Fruit fly (Drosophila melanogaster) whole organism, pupa: ENCODE results near the gene CG34384.

Experiments
- CG10348 ChIP-seq: fragments of 200-800 bp; sonication (Bioruptor generic); IDR thresholded peaks from 2 replicates; pipeline ENCODE4 v1.3.6; 2022; ENCODE audit warnings: missing biosample characterization, missing genetic modification characterization
- CG13204 ChIP-seq: fragments of 200-800 bp; sonication (Bioruptor generic); optimal IDR thresholded peaks from 2 replicates; lab custom pipeline; 2018; ENCODE audit warnings: missing biosample characterization, mild to moderate bottlenecking, missing genetic modification characterization, moderate library complexity
- CG14655 ChIP-seq: fragments of 200-800 bp; sonication (Bioruptor generic); optimal IDR thresholded peaks from 3 replicates; lab custom pipeline; 2017; ENCODE audit warnings: mild to moderate bottlenecking, missing biosample characterization, missing genetic modification reagents, missing genetic modification characterization
- CG15710 ChIP-seq: fragments of 200-800 bp; sonication (Bioruptor generic); optimal IDR thresholded peaks from 2 replicates; lab custom pipeline; 2018; ENCODE audit warnings: missing biosample characterization, mild to moderate bottlenecking, missing genetic modification characterization, moderate library complexity
- CG17806 ChIP-seq: fragments of 200-800 bp; sonication (Bioruptor generic); optimal IDR thresholded peaks from 2 replicates; lab custom pipeline; 2018; ENCODE audit warnings: missing biosample characterization, mild to moderate bottlenecking, missing genetic modification characterization, moderate library complexity
- CG32121 ChIP-seq: fragments of 200-800 bp; sonication (Bioruptor generic); IDR thresholded peaks from 2 replicates; pipeline ENCODE4 v1.3.6; 2022; ENCODE audit warnings: missing biosample characterization, missing genetic modification characterization
- CG34367 ChIP-seq: fragments of 200-800 bp; sonication (Bioruptor generic); optimal IDR thresholded peaks from 2 replicates; lab custom pipeline; 2018; ENCODE audit warnings: missing biosample characterization, mild to moderate bottlenecking, missing genetic modification characterization
- CG4496 ChIP-seq: fragments of 200-800 bp; sonication (Bioruptor generic); IDR thresholded peaks from 3 replicates; pipeline ENCODE4 v1.3.6; 2022; ENCODE audit warnings: missing biosample characterization, missing genetic modification characterization
- CG8159 ChIP-seq: fragments of 200-800 bp; sonication (Bioruptor generic); optimal IDR thresholded peaks from 3 replicates; lab custom pipeline; 2018; ENCODE audit warnings: missing biosample characterization, mild to moderate bottlenecking, missing genetic modification characterization, moderate library complexity
- CG8301 ChIP-seq: fragments of 200-800 bp; sonication (Bioruptor generic); optimal IDR thresholded peaks from 2 replicates; lab custom pipeline; 2018; ENCODE audit warnings: missing biosample characterization, mild to moderate bottlenecking, missing genetic modification characterization
- D1 ChIP-seq: fragments of 200-800 bp; sonication (Bioruptor generic); optimal IDR thresholded peaks from 2 replicates; lab custom pipeline; 2018; ENCODE audit warnings: missing biosample characterization, mild to moderate bottlenecking, missing genetic modification characterization, moderate library complexity
- Pif1A ChIP-seq: fragments of 200-800 bp; sonication (Bioruptor generic); optimal IDR thresholded peaks from 3 replicates; lab custom pipeline; 2016; ENCODE audit warnings: missing biosample characterization, missing genetic modification characterization
- Pif1B ChIP-seq: fragments of 200-800 bp; sonication (Bioruptor generic); optimal IDR thresholded peaks from 3 replicates; lab custom pipeline; 2016; ENCODE audit warnings: missing biosample characterization, missing genetic modification characterization
- Snoo ChIP-seq: fragments of 200-800 bp; sonication (Bioruptor generic); optimal IDR thresholded peaks from 3 replicates; lab custom pipeline; 2017; ENCODE audit warnings: missing biosample characterization, mild to moderate bottlenecking, missing genetic modification characterization, inconsistent platforms

- TF ChIP-seq CG32121 (GFP tag; lab: Robert Waterston, UW) (no peak), CG17806 (tag; lab: Kevin White, UChicago) (no peak), CG10348 (GFP tag; lab: Robert Waterston, UW) (no peak), CG34367 (no peak), Snoo (tag; lab: Kevin White, UChicago) (no peak), CG15710 (tag; lab: Kevin White, UChicago) (no peak), CG14655 (GFP tag; lab: Kevin White, UChicago) (no peak), CG8301 (tag; lab: Kevin White, UChicago) (no peak), CG8159 (tag; lab: Kevin White, UChicago) (no peak), Pif1B (GFP tag; lab: Kevin White, UChicago) (no peak), D1 (tag; lab: Kevin White, UChicago) (no peak), CG13204 (GFP tag; lab: Kevin White, UChicago) (peak; percentile 12), CG4496 (GFP tag; lab: Robert Waterston, UW) (peak; percentile 61; the same call in 2 of the 3 replicates), Pif1A (GFP tag; lab: Kevin White, UChicago) (no peak)
Measured at dm6 chr3R:7886167-7886858, 72.2 kb downstream of the CG34384 start, which contains the start of gene CG17816.
